Worm (Caenorhabditis elegans) whole organism, L2 larva: Measurements from ENCODE around the gene grl-28.

Experiments used
- R02D3.7 ChIP-seq: fragments of 150-350 bp; optimal IDR thresholded peaks from 2 replicates; lab custom pipeline; 2014; ENCODE audit warnings: missing biosample characterization, missing genetic modification characterization
- ama-1 ChIP-seq: fragments of 150-350 bp; optimal IDR thresholded peaks from 2 replicates; lab custom pipeline; 2018; ENCODE audit warnings: inconsistent platforms
- lin-39 ChIP-seq: fragments of 150-350 bp; optimal IDR thresholded peaks from 2 replicates; lab custom pipeline; 2014; ENCODE audit warnings: missing biosample characterization, missing genetic modification reagents, missing genetic modification characterization
- nhr-12 ChIP-seq: fragments of 150-350 bp; optimal IDR thresholded peaks from 2 replicates; lab custom pipeline; 2014; ENCODE audit warnings: missing biosample characterization, missing genetic modification characterization
- unc-62 ChIP-seq: fragments of 150-350 bp; optimal IDR thresholded peaks from 2 replicates; lab custom pipeline; 2014; ENCODE audit warnings: missing biosample characterization, missing genetic modification reagents, missing genetic modification characterization

DNA sequence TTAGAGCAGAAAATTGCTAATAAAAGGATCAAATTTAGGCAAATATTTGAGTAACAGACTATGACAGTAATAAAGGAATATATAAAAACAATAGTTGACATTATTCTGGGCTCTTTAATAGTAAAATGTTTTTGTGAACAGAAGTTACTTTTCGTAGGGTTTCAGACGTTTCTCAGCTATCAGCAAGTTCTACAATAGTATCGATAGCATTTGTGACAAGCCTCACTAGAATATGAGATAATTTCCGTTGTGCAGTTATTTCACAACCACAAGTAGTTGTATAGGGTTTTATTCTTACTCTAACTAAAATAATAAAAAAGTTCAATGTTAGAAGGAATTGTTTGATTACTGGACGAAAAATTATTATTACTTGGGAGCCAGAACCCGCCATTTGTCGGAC, 5.1 kb downstream of the grl-28 start, which contains the start of gene srbc-68:
- TF ChIP-seq nhr-12 (tag; lab: Kevin White, UChicago) (no peak), unc-62 (no peak), lin-39 (tag; lab: Kevin White, UChicago) (no peak), ama-1 (lab: Kevin White, UChicago) (no peak), R02D3.7 (tag; lab: Kevin White, UChicago) (no peak)
